Worm (Caenorhabditis elegans) whole organism, mixed stage, embryonic: Measurements from ENCODE around the gene vha-14.

Source experiments
- M03D4.4 ChIP-seq: sonication (generic microtip); optimal IDR thresholded peaks from 2 replicates; lab custom pipeline; 2017; ENCODE audit warnings: mild to moderate bottlenecking, missing genetic modification characterization, missing compliant biosample characterization
- nhr-237 ChIP-seq: fragments of 150-350 bp; optimal IDR thresholded peaks from 2 replicates; lab custom pipeline; 2014; ENCODE audit warnings: missing biosample characterization, missing genetic modification characterization
- pha-4 ChIP-seq: fragments of 150-350 bp; optimal IDR thresholded peaks from 2 replicates; lab custom pipeline; 2018; ENCODE audit warnings: missing biosample characterization, missing genetic modification reagents, missing genetic modification characterization
- snpc-4 ChIP-seq: fragments of 150-350 bp; optimal IDR thresholded peaks from 2 replicates; lab custom pipeline; 2014; ENCODE audit warnings: missing biosample characterization, missing genetic modification characterization
- unc-120 ChIP-seq: sonication (generic microtip); optimal IDR thresholded peaks from 2 replicates; lab custom pipeline; 2017; ENCODE audit warnings: missing genetic modification characterization, missing compliant biosample characterization; ENCODE audit not compliant: poor library complexity, severe bottlenecking
- unc-39 ChIP-seq: fragments of 150-350 bp; optimal IDR thresholded peaks from 2 replicates; lab custom pipeline; 2014; ENCODE audit warnings: missing biosample characterization, missing genetic modification characterization
- unc-62 ChIP-seq: fragments of 150-350 bp; optimal IDR thresholded peaks from 2 replicates; lab custom pipeline; 2014; ENCODE audit warnings: missing biosample characterization, missing genetic modification reagents, missing genetic modification characterization

- TF ChIP-seq unc-39 (no peak), unc-120 (no peak), snpc-4 (no peak), nhr-237 (tag; lab: Kevin White, UChicago) (no peak), M03D4.4 (tag; lab: Kevin White, UChicago) (no peak), pha-4 (tag; lab: Kevin White, UChicago) (no peak), unc-62 (no peak)
These were observed 17.4 kb downstream of the vha-14 start, which contains the start of gene trpp-3 for ce11 chrIII:9525252-9525651.
